Fruit fly (Drosophila melanogaster) S2 (cell line): ENCODE results near the gene stai.

Source experiments
- CG8478 ChIP-seq: fragments of >200 bp; optimal IDR thresholded peaks from 2 replicates; lab custom pipeline; 2018
- CTCF ChIP-seq, 2 experiments: fragments of >200 bp; optimal IDR thresholded peaks; 2 replicates each; lab custom pipeline; 2018

stai gene

DNA sequence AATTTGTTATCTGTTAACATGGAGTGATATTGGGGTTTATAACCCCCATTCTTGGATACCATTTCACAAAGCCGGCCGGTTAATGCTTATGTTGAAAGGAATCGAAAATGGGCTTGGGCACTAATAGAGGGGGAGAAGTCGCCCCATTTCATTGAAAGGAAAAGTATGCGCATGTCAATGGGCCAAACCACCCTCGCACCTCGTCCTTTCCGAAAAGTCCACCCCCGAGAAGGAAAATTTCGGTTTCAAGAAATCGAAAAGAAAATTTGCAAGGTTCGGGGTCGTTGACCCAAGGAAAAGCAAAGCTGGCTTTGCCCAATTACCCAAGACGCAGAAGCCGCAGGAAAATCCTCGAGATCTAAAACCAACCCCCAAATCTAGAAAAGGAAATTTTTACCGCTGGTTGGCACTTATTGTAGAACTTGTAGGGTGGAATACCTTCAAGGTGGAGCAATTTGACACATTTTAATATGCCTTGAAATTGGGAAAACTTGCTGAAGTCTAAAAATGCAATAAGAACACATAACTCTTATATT lies 23.3 kb upstream of the stai start:
- no peak for TF ChIP-seq CTCF (optimal IDR thresholded peaks at IDR 0.05; lab: Kevin White, UChicago)
- no peak for TF ChIP-seq CG8478 (lab: Kevin White, UChicago)

- no peak for TF ChIP-seq CG8478 (lab: Kevin White, UChicago)
- no peak for TF ChIP-seq CTCF (optimal IDR thresholded peaks at IDR 0.05; lab: Kevin White, UChicago)
Measured at dm6 chr2L:6077632-6078031, 22.5 kb upstream of the stai start.

DNA sequence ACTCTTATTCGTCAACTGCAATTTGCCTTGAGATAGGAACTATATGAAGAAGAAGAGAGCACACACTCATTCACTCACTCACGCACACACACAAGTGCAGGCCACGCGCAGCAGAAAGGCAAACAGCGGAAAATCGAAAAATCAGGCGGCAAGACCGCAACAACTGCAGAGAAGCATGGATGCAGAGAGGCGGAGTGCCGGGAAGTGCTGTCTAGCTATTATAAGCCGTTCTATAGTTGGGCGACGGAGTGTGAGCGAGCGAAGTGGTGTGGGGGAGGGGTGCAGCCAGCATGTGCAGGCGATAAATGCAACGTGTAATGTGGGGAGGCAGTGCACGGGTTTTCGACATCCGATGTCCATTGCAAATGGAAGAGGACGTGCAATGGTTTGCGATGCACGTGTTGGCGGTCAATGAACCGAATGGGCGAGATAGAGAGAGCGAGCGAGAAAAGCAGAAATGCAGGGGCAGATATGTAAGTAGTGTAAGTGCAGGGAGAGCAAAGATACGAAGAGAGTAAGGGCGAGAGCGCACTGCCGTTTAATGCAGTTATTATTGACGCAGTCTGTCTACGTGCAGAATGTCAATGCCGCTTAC lies 21.3 kb upstream of the stai start:
- no peak for TF ChIP-seq CTCF (optimal IDR thresholded peaks at IDR 0.05; lab: Kevin White, UChicago)
- no peak for TF ChIP-seq CG8478 (lab: Kevin White, UChicago)

- TF ChIP-seq CTCF (optimal IDR thresholded peaks at IDR 0.05; lab: Kevin White, UChicago) (no peak), CG8478 (lab: Kevin White, UChicago) (no peak)
Measured at dm6 chr2L:6080329-6080728, 19.8 kb upstream of the stai start.

dm6 chr2L:6081134-6081832 lies 18.9 kb upstream of the stai start:
- TF ChIP-seq CG8478 (lab: Kevin White, UChicago): no peak
- TF ChIP-seq CTCF (optimal IDR thresholded peaks at IDR 0.05; lab: Kevin White, UChicago): no peak

dm6 chr2L:6082157-6082645 lies 18.0 kb upstream of the stai start, which contains the start of gene Kr-h1:
Gene Kr-h1, plus strand, starts transcription at chr2L:6082603.
- TF ChIP-seq CG8478 (lab: Kevin White, UChicago) (no peak), CTCF (optimal IDR thresholded peaks at IDR 0.05; lab: Kevin White, UChicago) (no peak)

dm6 chr2L:6082936-6083627 lies 17.1 kb upstream of the stai start:
- no peak for TF ChIP-seq CG8478 (lab: Kevin White, UChicago)
- TF ChIP-seq CTCF (optimal IDR thresholded peaks at IDR 0.05; lab: Kevin White, UChicago): no peak

DNA sequence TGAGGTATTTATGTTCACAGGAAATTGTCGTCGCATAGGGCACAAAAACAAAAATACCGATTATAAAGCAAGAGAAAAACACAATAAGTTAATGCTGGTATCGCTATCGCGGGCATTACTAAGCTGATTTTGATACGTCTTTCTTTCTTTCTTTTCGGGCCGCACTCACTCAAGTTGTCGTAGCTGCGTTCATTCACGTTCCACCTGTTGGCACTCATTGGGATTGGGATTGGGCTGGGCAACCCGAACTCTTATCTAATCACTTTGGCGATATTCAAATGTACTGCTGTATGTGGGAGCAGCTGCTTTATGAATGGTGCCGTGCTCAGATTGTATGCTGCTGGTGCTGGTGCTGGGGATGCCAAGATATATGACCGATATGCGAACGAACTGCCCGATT lies 15.5 kb upstream of the stai start:
- TF ChIP-seq CTCF (optimal IDR thresholded peaks at IDR 0.05; lab: Kevin White, UChicago) (no peak), CG8478 (lab: Kevin White, UChicago) (no peak)

DNA sequence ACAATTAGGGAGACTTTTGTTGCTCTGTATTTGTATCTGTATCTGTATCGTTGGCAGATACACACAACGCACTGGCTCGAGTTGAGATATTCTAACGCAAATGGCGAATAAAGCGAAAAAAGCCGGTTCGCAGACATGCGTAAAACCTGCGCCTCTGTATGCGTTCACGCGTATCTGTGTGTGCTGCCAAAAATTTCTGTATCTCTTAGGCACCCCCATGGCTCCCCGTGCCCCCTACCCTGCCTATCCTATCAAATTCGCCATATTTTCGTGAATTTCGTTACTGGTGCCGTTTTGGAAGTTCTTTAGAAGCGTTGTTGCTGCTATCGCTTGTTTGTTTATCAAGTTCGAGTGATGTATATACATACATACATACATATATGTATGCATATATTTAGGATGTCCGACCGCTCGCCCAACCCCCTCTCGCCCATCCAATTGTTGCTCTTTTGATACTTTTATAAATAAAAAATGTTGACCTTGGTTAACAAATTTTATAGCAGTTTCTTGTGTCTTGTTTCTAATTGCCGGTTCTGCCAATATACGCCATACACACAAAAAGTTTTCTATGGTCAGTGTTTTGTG lies 14.4 kb upstream of the stai start:
- TF ChIP-seq CTCF (optimal IDR thresholded peaks at IDR 0.05; lab: Kevin White, UChicago) (no peak), CG8478 (lab: Kevin White, UChicago) (no peak)

dm6 chr2L:6086771-6087170 lies 13.4 kb upstream of the stai start:
- TF ChIP-seq CTCF (optimal IDR thresholded peaks at IDR 0.05; lab: Kevin White, UChicago): no peak
- TF ChIP-seq CG8478 (lab: Kevin White, UChicago): no peak

DNA sequence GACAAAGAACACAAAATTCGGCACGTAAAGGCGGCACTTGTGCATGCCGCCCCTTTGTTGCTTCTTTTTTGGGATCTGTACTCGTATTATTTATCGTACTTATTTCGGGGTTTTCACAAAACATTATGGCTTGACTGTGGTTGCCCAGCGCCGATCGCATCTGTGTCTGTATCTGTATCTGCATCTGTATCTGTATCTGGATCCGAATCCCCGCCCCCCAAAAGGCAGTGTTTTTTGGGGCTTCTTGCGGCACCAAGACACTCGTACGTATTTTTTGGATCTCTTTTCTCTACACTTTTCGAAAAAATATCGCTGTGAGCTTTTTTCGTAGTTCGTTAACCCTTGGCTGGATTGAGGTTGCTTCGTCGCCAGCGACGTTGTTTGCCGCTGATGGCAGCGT lies 12.5 kb upstream of the stai start:
- TF ChIP-seq CTCF (optimal IDR thresholded peaks at IDR 0.05; lab: Kevin White, UChicago): no peak
- no peak for TF ChIP-seq CG8478 (lab: Kevin White, UChicago)

DNA sequence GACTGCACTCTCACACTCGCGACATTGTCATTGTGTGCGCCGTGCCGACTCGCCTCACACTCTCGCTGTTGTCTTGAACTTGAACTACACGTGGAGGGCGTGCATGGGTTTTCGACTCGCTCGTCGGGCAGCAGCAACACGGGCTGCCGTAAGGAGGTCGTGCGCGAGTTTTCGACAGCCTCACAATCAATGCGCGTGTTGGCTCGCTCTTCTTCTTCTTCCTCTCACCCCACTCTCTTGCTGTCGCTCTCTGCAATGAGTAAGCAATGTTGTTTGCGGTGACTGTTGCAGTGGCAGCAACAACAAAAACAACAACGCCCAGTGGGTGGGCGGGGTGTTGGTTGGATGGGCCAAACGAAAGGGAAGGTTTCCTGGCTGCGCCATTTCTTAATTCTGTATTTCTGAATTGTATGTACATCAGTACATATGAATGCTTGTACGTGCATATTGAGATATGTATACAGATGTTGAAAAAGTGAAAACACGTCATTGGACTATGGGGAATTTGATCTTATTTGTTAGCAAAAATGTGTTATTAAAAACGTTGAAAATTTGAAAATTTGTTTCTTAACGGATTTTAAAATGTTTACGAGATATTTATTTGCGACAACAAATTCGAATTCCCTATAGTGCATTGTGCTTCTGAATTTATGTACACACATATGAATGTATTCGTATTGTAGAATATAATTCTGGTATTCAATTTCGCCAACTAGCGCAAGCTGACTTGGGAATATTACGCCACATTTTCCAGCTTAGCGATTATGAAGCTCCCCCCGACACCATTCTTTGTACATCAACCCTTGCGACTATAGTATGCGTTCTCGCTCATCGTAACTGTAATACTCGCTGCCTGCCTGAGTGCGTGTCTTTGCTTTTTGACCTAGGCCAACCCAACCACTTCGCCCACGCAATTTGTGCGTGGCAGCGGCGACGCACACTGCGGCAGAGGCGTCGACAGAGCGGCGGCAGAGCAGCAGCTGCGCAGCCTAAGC lies 11.5 kb upstream of the stai start:
- no peak for TF ChIP-seq CTCF (optimal IDR thresholded peaks at IDR 0.05; lab: Kevin White, UChicago)
- TF ChIP-seq CG8478 (lab: Kevin White, UChicago): no peak

- TF ChIP-seq CTCF (optimal IDR thresholded peaks at IDR 0.05; lab: Kevin White, UChicago) (no peak), CG8478 (lab: Kevin White, UChicago) (no peak)
Measured at dm6 chr2L:6089604-6090198, 10.5 kb upstream of the stai start.
